Fruit fly (Drosophila melanogaster) S2 (cell line): ENCODE measurements around the gene CG32633.

Source experiments
- CG8478 ChIP-seq: fragments of >200 bp; optimal IDR thresholded peaks from 2 replicates; lab custom pipeline; 2018
- CTCF ChIP-seq, 2 experiments: fragments of >200 bp; optimal IDR thresholded peaks; 2 replicates each; lab custom pipeline; 2018

- TF ChIP-seq CG8478 (lab: Kevin White, UChicago) (no peak), CTCF (optimal IDR thresholded peaks at IDR 0.05; lab: Kevin White, UChicago) (no peak)
Measured at dm6 chrX:13593667-13594066, 32.2 kb downstream of the CG32633 start.
